Fruit fly (Drosophila melanogaster) whole organism, embryonic: ENCODE measurements around the gene CG44094.

Source experiments
- Gug ChIP-seq: fragments of 200-800 bp; sonication (Bioruptor generic); IDR thresholded peaks from 4 replicates; pipeline ENCODE4 v1.3.6; 2022; ENCODE audit warnings: missing biosample characterization, missing genetic modification characterization
- PHDP ChIP-seq: fragments of 200-800 bp; sonication (Bioruptor generic); optimal IDR thresholded peaks from 3 replicates; lab custom pipeline; 2018; ENCODE audit warnings: missing biosample characterization, mild to moderate bottlenecking, missing genetic modification characterization, moderate library complexity
- cas ChIP-seq: fragments of 200-800 bp; sonication (Bioruptor generic); IDR thresholded peaks from 2 replicates; pipeline ENCODE4 v1.3.6; 2022; ENCODE audit warnings: missing biosample characterization, missing genetic modification characterization
- emc ChIP-seq: fragments of 200-800 bp; sonication (Bioruptor generic); optimal IDR thresholded peaks from 2 replicates; lab custom pipeline; 2016; ENCODE audit warnings: missing biosample characterization, missing genetic modification characterization
- gt ChIP-seq: fragments of 200-800 bp; sonication (Bioruptor generic); IDR thresholded peaks from 2 replicates; pipeline ENCODE4 v1.3.6; 2022; ENCODE audit warnings: missing biosample characterization, missing genetic modification characterization
- jumu ChIP-seq: fragments of 200-800 bp; sonication (Bioruptor generic); optimal IDR thresholded peaks from 3 replicates; lab custom pipeline; 2016; ENCODE audit warnings: missing biosample characterization, missing genetic modification characterization
- rib ChIP-seq: fragments of 200-800 bp; sonication (Bioruptor generic); IDR thresholded peaks from 2 replicates; pipeline ENCODE4 v1.3.6; 2022; ENCODE audit warnings: missing biosample characterization, missing genetic modification characterization

- no peak for TF ChIP-seq jumu (GFP tag; lab: Kevin White, UChicago)
- no peak for TF ChIP-seq PHDP (tag; lab: Kevin White, UChicago)
- TF ChIP-seq gt: no peak
- no peak for TF ChIP-seq rib (GFP tag; lab: Robert Waterston, UW)
- no peak for TF ChIP-seq cas
- TF ChIP-seq emc: no peak
- TF ChIP-seq Gug (GFP tag; lab: Robert Waterston, UW): no peak
These were observed 11.1 kb downstream of the CG44094 start, which contains the start of gene CG14852 for dm6 chr3R:14565065-14565977.
